Fruit fly (Drosophila melanogaster): ENCODE results near the gene CG13998.

The CG13998 gene

DNA sequence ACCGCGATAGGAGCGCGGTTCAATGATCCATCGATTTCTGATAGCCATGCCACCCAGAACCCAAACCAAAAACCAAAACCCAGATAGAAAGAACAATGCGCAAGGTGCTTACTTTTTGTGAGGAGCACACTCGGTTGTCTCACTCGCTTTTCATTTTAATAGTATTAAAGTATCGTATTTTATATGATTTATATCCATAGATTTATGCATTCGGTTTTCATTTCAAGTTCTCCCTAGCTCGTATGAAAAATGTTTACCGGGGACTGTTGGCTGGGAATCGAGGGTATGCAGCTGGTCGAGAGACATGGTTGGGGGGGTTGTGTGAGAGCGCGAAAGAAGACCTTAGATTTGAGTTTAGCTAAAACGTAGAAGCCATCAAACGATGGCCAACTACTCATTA lies 15.4 kb upstream of the CG13998 start (continued):
- TF ChIP-seq exex (tag; optimal IDR thresholded peaks at IDR 0.05) (no peak), CG2129 (GFP tag; IDR thresholded peaks at IDR 0.05; ENCODE audit: partially characterized antibody) (no peak), Ets97D (GFP tag; optimal IDR thresholded peaks at IDR 0.05) (no peak), CG5953 (GFP tag; IDR thresholded peaks at IDR 0.05) (no peak), Optix (GFP tag; IDR thresholded peaks at IDR 0.05) (no peak), caup (GFP tag; optimal IDR thresholded peaks at IDR 0.05; ENCODE audit: severe bottlenecking) (peak; percentile 21), CG15269 (tag; optimal IDR thresholded peaks at IDR 0.05) (peak; percentile 48), gcm2 (GFP tag; optimal IDR thresholded peaks at IDR 0.05) (no peak), CG9727 (GFP tag; optimal IDR thresholded peaks at IDR 0.05) (peak; percentile 43), CG9437 (GFP tag; optimal IDR thresholded peaks at IDR 0.05) (no peak), klu (GFP tag; IDR thresholded peaks at IDR 0.05) (no peak), Rx (GFP tag; IDR thresholded peaks at IDR 0.05) (no peak), fu2 (GFP tag; optimal IDR thresholded peaks at IDR 0.05) (no peak), corto (GFP tag; optimal IDR thresholded peaks at IDR 0.05) (no peak), CG4360 (GFP tag; IDR thresholded peaks at IDR 0.05) (no peak), CG30403 (GFP tag; optimal IDR thresholded peaks at IDR 0.05) (peak; percentile 56), eyg (GFP tag; optimal IDR thresholded peaks at IDR 0.05) (no peak), CHES-1-like (GFP tag; optimal IDR thresholded peaks at IDR 0.05) (no peak), inv (GFP tag; IDR thresholded peaks at IDR 0.05; ENCODE audit: partially characterized antibody) (no peak), CG2116 (GFP tag; optimal IDR thresholded peaks at IDR 0.05) (peak; percentile 4), CG31365 (tag; optimal IDR thresholded peaks at IDR 0.05) (no peak), mirr (GFP tag; optimal IDR thresholded peaks at IDR 0.05) (no peak), CG9876 (GFP tag; optimal IDR thresholded peaks at IDR 0.05) (no peak), chm (GFP tag; IDR thresholded peaks at IDR 0.05) (peak; percentile 73), salm (tag; optimal IDR thresholded peaks at IDR 0.05) (no peak), Nf-YA (GFP tag; IDR thresholded peaks at IDR 0.05) (no peak), Taf1 (GFP tag; IDR thresholded peaks at IDR 0.05) (peak; percentile 40; the same call in 1 of the 2 replicates), CG10959 (GFP tag; IDR thresholded peaks at IDR 0.05) (no peak), CG1792 (GFP tag; optimal IDR thresholded peaks at IDR 0.05) (no peak), Lhr (GFP tag; optimal IDR thresholded peaks at IDR 0.05) (no peak), sc (optimal IDR thresholded peaks at IDR 0.05) (no peak), sc (GFP tag; optimal IDR thresholded peaks at IDR 0.05) (no peak), CG17328 (GFP tag; IDR thresholded peaks at IDR 0.05) (peak; percentile 41; the same call in 1 of the 2 replicates), nmo (GFP tag; optimal IDR thresholded peaks at IDR 0.05) (peak; percentile 35), Xbp1 (GFP tag; optimal IDR thresholded peaks at IDR 0.05) (peak; percentile 53), pb (GFP tag; optimal IDR thresholded peaks at IDR 0.05) (no peak), NfI (GFP tag; optimal IDR thresholded peaks at IDR 0.05) (peak; percentile 47), wek (GFP tag; optimal IDR thresholded peaks at IDR 0.05) (no peak), ato (GFP tag; IDR thresholded peaks at IDR 0.05; ENCODE audit: partially characterized antibody) (no peak), ranshi (GFP tag; IDR thresholded peaks at IDR 0.05) (peak; percentile 45; the same call in 1 of the 2 replicates), Hand (GFP tag; optimal IDR thresholded peaks at IDR 0.05) (no peak), CG11723 (GFP tag; optimal IDR thresholded peaks at IDR 0.05) (no peak), CG3407 (GFP tag; optimal IDR thresholded peaks at IDR 0.05) (no peak), CG12236 (GFP tag; optimal IDR thresholded peaks at IDR 0.05) (no peak), mam (GFP tag; optimal IDR thresholded peaks at IDR 0.05) (no peak), seq (GFP tag; IDR thresholded peaks at IDR 0.05) (peak; percentile 63), CG12299 (tag; optimal IDR thresholded peaks at IDR 0.05) (no peak), amos (GFP tag; IDR thresholded peaks at IDR 0.05; ENCODE audit: partially characterized antibody) (no peak), onecut (GFP tag; IDR thresholded peaks at IDR 0.05) (no peak; the same call in 1 of the 2 replicates), oc (tag; optimal IDR thresholded peaks at IDR 0.05) (peak; percentile 13), bowl (GFP tag; IDR thresholded peaks at IDR 0.05) (no peak), CG30431 (GFP tag; optimal IDR thresholded peaks at IDR 0.05) (no peak)

All from whole organism, embryonic.